ENCODE assay signal across 1 worm cellular context in the genomic region with DNA sequence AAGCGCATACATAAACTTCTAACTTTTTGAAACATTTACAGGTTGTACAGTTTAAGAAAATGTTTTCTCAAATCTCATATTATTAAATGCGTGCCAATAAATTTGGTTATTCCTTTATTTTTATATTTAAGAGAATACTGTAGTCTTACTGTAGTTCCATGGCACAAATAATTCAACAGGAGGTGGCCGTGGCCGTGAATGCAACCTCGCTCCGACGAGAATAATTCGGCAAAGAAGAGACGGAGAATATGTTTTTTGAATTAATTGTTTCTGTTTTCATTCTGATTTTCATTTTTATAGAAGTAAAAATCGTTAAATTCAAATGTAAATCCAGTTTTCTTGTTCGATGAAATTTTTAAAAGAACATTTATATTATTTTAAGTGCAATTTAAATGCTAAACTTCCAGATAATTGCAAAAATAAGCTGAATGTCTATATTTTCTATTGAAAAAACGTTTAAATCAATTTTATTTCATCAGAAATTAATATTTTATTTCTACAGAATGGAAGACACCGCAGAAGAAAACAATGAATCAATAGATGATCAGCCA.
A peak's percentile ranks its signal among the peaks of the same experiment; 100 is the strongest.
TF ChIP-seq lines count a peak whose summit lies in the region.

Gene gon-4 (plus strand): TSS at position 501 of the 551 bp plus-strand sequence.

TF ChIP-seq in whole organism, L1 larva, 84 proteins besides CTCF, POLR2A, EP300 and RAD21 (continued from another document):
- no peak for TF ChIP-seq nhr-237 (tag; optimal IDR thresholded peaks at IDR 0.05; lab: Kevin White, UChicago)
- peak; percentile 29 for TF ChIP-seq lin-15B (tag; optimal IDR thresholded peaks at IDR 0.05; lab: Kevin White, UChicago)
- no peak for TF ChIP-seq C34B4.2 (tag; optimal IDR thresholded peaks at IDR 0.05; lab: Kevin White, UChicago)
- TF ChIP-seq lin-14 (GFP tag; optimal IDR thresholded peaks at IDR 0.05; lab: Kevin White, UChicago), result no peak
- no peak for TF ChIP-seq ama-1 (optimal IDR thresholded peaks at IDR 0.05; lab: Kevin White, UChicago)
- TF ChIP-seq C16A3.4 (tag; optimal IDR thresholded peaks at IDR 0.05; lab: Kevin White, UChicago), result peak; percentile 9
- no peak for TF ChIP-seq xbp-1 (tag; optimal IDR thresholded peaks at IDR 0.05; lab: Kevin White, UChicago)
- peak; percentile 29 to 40 for TF ChIP-seq efl-1 (optimal IDR thresholded peaks at IDR 0.05; lab: Kevin White, UChicago)
- peak; percentile 57 to 91 for TF ChIP-seq efl-1 (GFP tag; optimal IDR thresholded peaks at IDR 0.05 in 1 of 2; lab: Kevin White, UChicago)
TF ChIP-seq in whole organism, L1 larva: peak in this region for 7.
